Worm (Caenorhabditis elegans): Measurements from ENCODE around the gene exc-9.

The exc-9 gene

DNA sequence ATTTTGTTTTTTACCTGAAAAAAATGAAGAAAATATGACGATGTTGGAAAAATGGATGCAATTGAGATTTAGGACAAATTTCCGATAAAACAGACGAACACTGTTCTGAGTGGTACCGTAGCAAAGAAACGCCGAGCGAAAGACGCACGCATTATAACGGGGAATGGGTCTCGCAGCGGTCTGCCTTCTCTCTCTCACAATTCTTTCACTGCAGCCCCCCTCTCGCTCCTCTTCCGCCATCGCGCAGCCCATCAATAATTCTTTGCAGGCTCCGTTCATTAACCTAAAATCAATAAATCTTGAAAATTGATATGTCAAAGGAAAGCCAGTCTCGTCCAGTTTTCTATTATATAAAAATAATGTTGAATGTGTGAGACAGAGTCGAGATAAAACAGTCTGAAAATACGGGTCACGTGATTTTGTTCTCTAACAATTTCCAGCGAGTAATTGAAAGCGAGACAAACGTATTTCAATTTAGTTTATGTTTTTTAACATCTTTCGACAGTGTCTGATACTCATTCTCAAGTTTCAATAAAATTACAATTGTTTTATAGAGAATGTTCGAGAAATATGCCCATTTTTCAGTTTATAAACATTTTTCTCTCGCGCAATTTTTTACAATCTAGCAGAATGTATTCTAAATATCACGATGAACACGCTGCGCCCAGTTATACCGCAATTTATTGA lies 31.2 kb downstream of the exc-9 start (continued):
- TF ChIP-seq nhr-232 (tag; optimal IDR thresholded peaks at IDR 0.05) (no peak), hlh-8 (tag; optimal IDR thresholded peaks at IDR 0.05) (no peak), hlh-6 (tag; optimal IDR thresholded peaks at IDR 0.05) (no peak), gmeb-2 (tag; optimal IDR thresholded peaks at IDR 0.05) (no peak), pha-2 (tag; optimal IDR thresholded peaks at IDR 0.05) (no peak), fax-1 (tag; optimal IDR thresholded peaks at IDR 0.05) (no peak), zip-5 (tag; optimal IDR thresholded peaks at IDR 0.05) (no peak), ceh-9 (tag; optimal IDR thresholded peaks at IDR 0.05) (no peak), elt-4 (tag; optimal IDR thresholded peaks at IDR 0.05) (no peak), K09A11.1 (tag; optimal IDR thresholded peaks at IDR 0.05; ENCODE audit: insufficient read depth) (no peak), pqm-1 (tag; optimal IDR thresholded peaks at IDR 0.05) (no peak), pros-1 (tag; optimal IDR thresholded peaks at IDR 0.05) (no peak), unc-42 (tag; optimal IDR thresholded peaks at IDR 0.05) (peak; percentile 36), nfya-1 (tag; optimal IDR thresholded peaks at IDR 0.05) (peak; percentile 9), tbx-2 (tag; optimal IDR thresholded peaks at IDR 0.05) (peak; percentile 3), ceh-31 (tag; optimal IDR thresholded peaks at IDR 0.05) (no peak), ahr-1 (tag; optimal IDR thresholded peaks at IDR 0.05) (no peak), dmd-4 (tag; optimal IDR thresholded peaks at IDR 0.05; ENCODE audit: borderline replicate concordance) (no peak), ceh-34 (tag; optimal IDR thresholded peaks at IDR 0.05) (peak; percentile 42), C38D4.7 (GFP tag; optimal IDR thresholded peaks at IDR 0.05) (no peak), odd-2 (tag; optimal IDR thresholded peaks at IDR 0.05) (no peak)

DNA sequence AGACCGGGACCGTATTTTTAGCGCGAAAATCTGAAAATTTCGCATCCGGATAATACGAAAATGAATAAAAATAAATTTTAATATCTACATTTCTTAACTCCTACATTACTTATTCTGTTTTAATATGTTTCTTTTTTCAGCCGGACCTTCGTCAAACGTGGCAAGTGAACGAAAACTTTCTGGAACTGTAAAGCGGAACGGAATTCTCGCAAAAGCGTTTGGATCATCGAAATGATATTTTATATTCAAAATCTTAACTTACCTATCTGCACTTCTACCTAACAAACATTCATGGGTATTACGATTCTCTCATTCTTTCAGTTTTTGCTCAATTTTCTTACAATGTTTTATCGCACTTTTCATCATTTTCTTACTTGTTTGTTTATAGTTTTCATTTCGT lies 34.2 kb downstream of the exc-9 start:
- TF ChIP-seq nhr-232 (tag; optimal IDR thresholded peaks at IDR 0.05) (no peak), Y22D7AL.16 (tag; optimal IDR thresholded peaks at IDR 0.05) (no peak), fax-1 (tag; optimal IDR thresholded peaks at IDR 0.05) (no peak), elt-2 (tag; optimal IDR thresholded peaks at IDR 0.05) (no peak), ceh-30 (tag; optimal IDR thresholded peaks at IDR 0.05) (no peak), pqm-1 (tag; optimal IDR thresholded peaks at IDR 0.05) (no peak), nhr-11 (tag; optimal IDR thresholded peaks at IDR 0.05) (no peak)

DNA sequence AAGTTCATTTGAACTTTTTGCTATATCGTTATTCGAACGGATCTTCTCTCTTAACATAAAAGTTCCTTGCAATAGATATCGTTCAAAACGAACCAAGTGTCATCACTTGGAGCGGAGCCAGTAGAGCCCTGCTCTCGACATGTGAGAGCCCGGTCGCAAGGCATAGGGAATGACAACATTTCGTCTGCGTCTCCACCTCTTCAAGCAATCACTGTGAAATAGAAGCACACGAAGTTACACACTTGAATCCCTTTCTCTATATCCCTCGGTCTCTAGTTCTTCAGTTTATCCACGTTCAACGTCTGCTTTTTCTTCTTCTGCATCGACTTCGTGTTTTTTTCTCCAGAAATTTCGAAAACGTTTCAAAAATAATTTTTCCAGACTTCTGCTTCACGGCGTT lies 37.5 kb downstream of the exc-9 start, which contains the start of gene C49H3.6:
TSS of gene C49H3.6 (plus strand) at position 380 of the 400 bp plus-strand sequence.
- TF ChIP-seq unc-55 (GFP tag; optimal IDR thresholded peaks at IDR 0.05) = peak; percentile 22
- peak; percentile 19 for TF ChIP-seq ceh-31 (tag; optimal IDR thresholded peaks at IDR 0.05)
- TF ChIP-seq nfya-1 (tag; optimal IDR thresholded peaks at IDR 0.05) = peak; percentile 26
- no peak for TF ChIP-seq zip-5 (tag; optimal IDR thresholded peaks at IDR 0.05)
- no peak for TF ChIP-seq sox-4 (tag; optimal IDR thresholded peaks at IDR 0.05)
- TF ChIP-seq Y22D7AL.16 (tag; optimal IDR thresholded peaks at IDR 0.05) = no peak
- no peak for TF ChIP-seq pax-1 (tag; optimal IDR thresholded peaks at IDR 0.05)
- no peak for TF ChIP-seq sox-2 (GFP tag; IDR thresholded peaks at IDR 0.05)
- TF ChIP-seq unc-42 (tag; optimal IDR thresholded peaks at IDR 0.05) = peak; percentile 8
- TF ChIP-seq hlh-30 (tag; optimal IDR thresholded peaks at IDR 0.05; ENCODE audit: insufficient read depth) = peak; percentile 44
- TF ChIP-seq ceh-45 (GFP tag; IDR thresholded peaks at IDR 0.05) = no peak
- no peak for TF ChIP-seq che-1 (tag; optimal IDR thresholded peaks at IDR 0.05)
- no peak for TF ChIP-seq odd-2 (tag; optimal IDR thresholded peaks at IDR 0.05)
- TF ChIP-seq gmeb-2 (tag; optimal IDR thresholded peaks at IDR 0.05) = no peak
- no peak for TF ChIP-seq nhr-232 (tag; optimal IDR thresholded peaks at IDR 0.05)
- no peak for TF ChIP-seq ama-1 (optimal IDR thresholded peaks at IDR 0.05)
- TF ChIP-seq ceh-22 (tag; optimal IDR thresholded peaks at IDR 0.05) = peak; percentile 38

DNA sequence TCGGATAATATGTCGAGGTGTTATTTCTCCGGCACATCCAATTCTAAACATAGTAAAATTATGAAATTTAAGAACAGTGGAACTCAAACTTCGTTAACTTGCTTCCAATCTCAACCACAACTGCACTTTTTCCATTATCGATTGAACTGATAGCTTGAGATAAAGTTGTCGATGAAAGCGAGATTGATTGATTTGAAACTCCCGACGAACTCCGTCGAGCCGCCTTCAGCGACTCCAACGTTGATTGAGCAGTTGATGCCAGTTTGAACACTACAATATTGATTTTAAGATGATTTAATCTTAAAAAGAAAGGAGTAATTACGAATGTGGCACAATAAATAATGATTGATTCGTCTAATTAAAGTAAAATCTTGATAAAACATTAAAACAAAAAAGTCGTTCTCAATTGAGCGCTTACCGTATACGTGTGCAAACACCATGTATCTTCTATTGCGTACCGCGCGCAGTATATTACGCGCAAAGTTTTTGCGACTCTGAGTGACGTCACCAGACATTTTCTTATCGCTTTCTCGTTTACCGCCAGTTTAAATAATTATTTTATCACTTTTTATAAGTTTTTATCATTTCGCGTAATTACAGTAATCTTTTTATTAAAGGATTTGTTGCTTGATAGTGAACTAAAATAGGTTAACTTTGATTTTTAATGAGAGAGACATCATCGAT lies 38.5 kb downstream of the exc-9 start, which contains the start of gene arp-11:
TSS of gene arp-11 (minus strand) at position 51 of the 684 bp plus-strand sequence.
- TF ChIP-seq pax-1 (tag; optimal IDR thresholded peaks at IDR 0.05) = no peak
- peak; percentile 10 for TF ChIP-seq unc-42 (tag; optimal IDR thresholded peaks at IDR 0.05)
- TF ChIP-seq elt-2 (tag; optimal IDR thresholded peaks at IDR 0.05) = peak; percentile 87
- no peak for TF ChIP-seq che-1 (tag; optimal IDR thresholded peaks at IDR 0.05)
- no peak for TF ChIP-seq unc-86 (tag; optimal IDR thresholded peaks at IDR 0.05)
- TF ChIP-seq nfya-1 (tag; optimal IDR thresholded peaks at IDR 0.05) = peak; percentile 38
- no peak for TF ChIP-seq C38D4.7 (GFP tag; optimal IDR thresholded peaks at IDR 0.05)
- peak; percentile 25 for TF ChIP-seq tbx-2 (tag; optimal IDR thresholded peaks at IDR 0.05)
- peak; percentile 36 for TF ChIP-seq unc-55 (GFP tag; optimal IDR thresholded peaks at IDR 0.05)
- TF ChIP-seq ref-2 (tag; optimal IDR thresholded peaks at IDR 0.05) = no peak
- no peak for TF ChIP-seq dmd-4 (tag; optimal IDR thresholded peaks at IDR 0.05; ENCODE audit: borderline replicate concordance)

All from whole organism, late embryonic.